Worm (Caenorhabditis elegans) whole organism, early embryonic: Measurements from ENCODE around the gene C14B9.2.

Source experiments
- B0310.2 ChIP-seq: sonication (generic microtip); optimal IDR thresholded peaks from 2 replicates; lab custom pipeline; 2016; ENCODE audit warnings: mild to moderate bottlenecking, missing genetic modification characterization, missing compliant biosample characterization
- F13C5.2 ChIP-seq: sonication (generic microtip); optimal IDR thresholded peaks from 2 replicates; lab custom pipeline; 2017; ENCODE audit warnings: mild to moderate bottlenecking, missing genetic modification characterization, inconsistent platforms, missing compliant biosample characterization
- aly-1 ChIP-seq: sonication (generic microtip); optimal IDR thresholded peaks from 2 replicates; lab custom pipeline; 2016; ENCODE audit warnings: missing genetic modification characterization, missing compliant biosample characterization
- ama-1 ChIP-seq: fragments of 150-350 bp; optimal IDR thresholded peaks from 2 replicates; lab custom pipeline; 2014
- ceh-13 ChIP-seq: fragments of 200-800 bp; sonication (Bioruptor generic); optimal IDR thresholded peaks from 2 replicates; lab custom pipeline; 2018; ENCODE audit warnings: mild to moderate bottlenecking, missing genetic modification characterization, missing compliant biosample characterization
- ceh-36 ChIP-seq: sonication (generic microtip); optimal IDR thresholded peaks from 2 replicates; lab custom pipeline; 2016; ENCODE audit warnings: missing genetic modification characterization, inconsistent platforms, missing compliant biosample characterization
- ets-7 ChIP-seq: sonication (generic microtip); optimal IDR thresholded peaks from 2 replicates; lab custom pipeline; 2016; ENCODE audit warnings: missing genotype, missing genetic modification characterization, missing compliant biosample characterization
- flt-1 ChIP-seq: fragments of 200-800 bp; sonication (Bioruptor generic); IDR thresholded peaks from 2 replicates; pipeline ENCODE4 v1.3.6; 2022; ENCODE audit warnings: missing genetic modification characterization, missing compliant biosample characterization
- hmbx-1 ChIP-seq: sonication (generic microtip); optimal IDR thresholded peaks from 2 replicates; lab custom pipeline; 2016; ENCODE audit warnings: mild to moderate bottlenecking, missing genetic modification characterization, missing compliant biosample characterization
- hmg-4 ChIP-seq: fragments of 200-800 bp; sonication (Bioruptor generic); optimal IDR thresholded peaks from 2 replicates; lab custom pipeline; 2018; ENCODE audit warnings: mild to moderate bottlenecking, missing genetic modification characterization, missing compliant biosample characterization
- hnd-1 ChIP-seq: sonication (generic microtip); optimal IDR thresholded peaks from 2 replicates; lab custom pipeline; 2016; ENCODE audit warnings: missing genetic modification characterization, missing compliant biosample characterization
- pes-1 ChIP-seq: fragments of 200-800 bp; sonication (Bioruptor generic); IDR thresholded peaks from 2 replicates; pipeline ENCODE4 v1.3.6; 2022; ENCODE audit warnings: missing genetic modification reagents, missing genetic modification characterization, missing compliant biosample characterization
- scrt-1 ChIP-seq: fragments of 200-800 bp; sonication (Bioruptor generic); IDR thresholded peaks from 2 replicates; pipeline ENCODE4 v1.3.6; 2022; ENCODE audit warnings: missing genetic modification characterization, missing compliant biosample characterization
- sea-1 ChIP-seq: fragments of 200-800 bp; sonication (Bioruptor generic); conservative IDR thresholded peaks from 2 replicates; pipeline ENCODE4 v1.3.6; 2022; ENCODE audit warnings: missing genetic modification characterization, missing compliant biosample characterization
- tbx-11 ChIP-seq: fragments of 200-800 bp; sonication (Bioruptor generic); IDR thresholded peaks from 2 replicates; pipeline ENCODE4 v1.3.6; 2022; ENCODE audit warnings: missing genetic modification characterization, missing compliant biosample characterization
- tbx-37 ChIP-seq: fragments of 200-800 bp; sonication (Bioruptor generic); conservative IDR thresholded peaks from 2 replicates; pipeline ENCODE4 v1.3.6; 2022; ENCODE audit warnings: missing genetic modification reagents, missing genetic modification characterization, missing compliant biosample characterization
- tra-4 ChIP-seq: sonication (generic microtip); optimal IDR thresholded peaks from 2 replicates; lab custom pipeline; 2017; ENCODE audit warnings: missing genetic modification characterization, missing compliant biosample characterization

C14B9.2 gene

DNA sequence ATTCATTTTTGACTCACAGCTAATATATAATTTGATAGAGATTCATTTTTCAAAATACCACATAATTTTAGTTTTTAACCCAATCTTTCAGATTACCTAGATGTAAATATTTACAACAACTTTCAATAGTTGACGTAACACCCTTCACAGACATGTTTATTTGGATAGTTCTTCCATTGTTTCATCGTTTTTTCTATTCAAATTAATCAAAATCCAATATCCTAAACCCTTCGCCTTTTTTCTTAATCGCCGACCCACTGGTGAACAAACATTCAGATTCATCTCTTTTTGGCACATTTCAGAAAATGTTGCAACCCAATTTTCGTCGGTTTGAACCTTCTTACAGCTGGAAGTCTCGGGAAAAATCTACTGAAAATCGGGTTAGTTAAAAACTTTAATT, 34.4 kb upstream of the C14B9.2 start, which contains the start of gene K06H7.1:
Gene K06H7.1 (plus strand): TSS at position 301 of the 400 bp plus-strand sequence.
- TF ChIP-seq scrt-1 (GFP tag; lab: Robert Waterston, UW) (no peak), ets-7 (tag; lab: Kevin White, UChicago) (no peak), hmbx-1 (tag; lab: Kevin White, UChicago) (no peak), aly-1 (no peak), B0310.2 (tag; lab: Kevin White, UChicago) (no peak), tra-4 (tag; lab: Kevin White, UChicago) (no peak), hnd-1 (no peak), hmg-4 (no peak), tbx-11 (GFP tag; lab: Robert Waterston, UW) (no peak), flt-1 (GFP tag; lab: Robert Waterston, UW) (no peak), tbx-37 (GFP tag; lab: Robert Waterston, UW) (no peak), ceh-36 (tag; lab: Kevin White, UChicago) (no peak), pes-1 (GFP tag; lab: Robert Waterston, UW) (no peak), F13C5.2 (tag; lab: Kevin White, UChicago) (no peak)

DNA sequence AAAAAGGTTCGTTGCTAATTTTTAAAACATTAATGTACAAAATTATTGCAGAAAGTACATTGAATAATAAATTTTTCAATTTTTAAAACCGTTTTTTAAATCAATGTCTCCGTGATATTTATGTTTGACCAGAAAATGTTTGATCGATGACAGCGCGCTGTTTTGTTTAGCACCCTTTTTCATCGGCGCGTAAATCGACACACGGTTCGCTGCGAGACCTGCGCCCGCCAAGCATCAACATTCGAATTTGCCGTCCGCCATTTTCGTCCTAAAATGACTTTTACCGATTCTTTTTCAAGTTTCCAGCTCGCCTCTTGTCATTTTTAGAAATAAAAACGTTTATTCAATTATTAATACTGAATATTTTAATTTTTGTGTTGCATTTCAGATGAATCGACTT, 32.5 kb upstream of the C14B9.2 start, which contains the start of gene plk-1:
Gene plk-1 (plus strand): TSS at position 389 of the 400 bp plus-strand sequence.
- no peak for TF ChIP-seq tbx-37 (GFP tag; lab: Robert Waterston, UW)
- TF ChIP-seq tra-4 (tag; lab: Kevin White, UChicago): no peak
- no peak for TF ChIP-seq hmbx-1 (tag; lab: Kevin White, UChicago)
- no peak for TF ChIP-seq pes-1 (GFP tag; lab: Robert Waterston, UW)
- TF ChIP-seq aly-1: no peak
- TF ChIP-seq tbx-11 (GFP tag; lab: Robert Waterston, UW): no peak
- no peak for TF ChIP-seq ceh-13
- no peak for TF ChIP-seq sea-1 (GFP tag; lab: Robert Waterston, UW)
- no peak for TF ChIP-seq hmg-4
- no peak for TF ChIP-seq ceh-36 (tag; lab: Kevin White, UChicago)
- no peak for TF ChIP-seq ama-1 (lab: Kevin White, UChicago)
- TF ChIP-seq flt-1 (GFP tag; lab: Robert Waterston, UW): no peak
- TF ChIP-seq scrt-1 (GFP tag; lab: Robert Waterston, UW): no peak
- no peak for TF ChIP-seq B0310.2 (tag; lab: Kevin White, UChicago)
- TF ChIP-seq hnd-1: no peak
- no peak for TF ChIP-seq F13C5.2 (tag; lab: Kevin White, UChicago)
- TF ChIP-seq ets-7 (tag; lab: Kevin White, UChicago): no peak

DNA sequence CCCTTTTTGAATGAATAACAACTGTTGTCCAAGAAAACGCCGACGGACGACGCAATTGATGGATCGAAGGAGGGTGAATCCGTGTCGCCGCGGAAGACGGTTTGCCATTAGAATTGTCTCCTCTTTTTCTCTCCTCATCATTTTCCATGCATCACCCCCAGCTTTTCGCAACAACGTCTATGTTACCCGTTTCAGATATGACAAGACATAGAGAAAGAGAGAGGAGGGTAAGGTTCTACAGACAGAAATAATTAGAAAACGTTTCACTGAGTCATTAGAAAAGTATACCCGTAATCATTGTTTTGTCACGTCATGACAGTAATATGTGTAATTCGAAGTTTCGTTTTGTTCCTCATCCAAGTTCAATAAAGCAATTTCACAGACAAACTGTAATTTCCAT, 27.7 kb upstream of the C14B9.2 start:
- TF ChIP-seq ama-1 (lab: Kevin White, UChicago) (no peak), sea-1 (GFP tag; lab: Robert Waterston, UW) (no peak), aly-1 (no peak), hmg-4 (no peak), flt-1 (GFP tag; lab: Robert Waterston, UW) (no peak), tra-4 (tag; lab: Kevin White, UChicago) (no peak), B0310.2 (tag; lab: Kevin White, UChicago) (no peak), pes-1 (GFP tag; lab: Robert Waterston, UW) (no peak), ceh-13 (no peak), hmbx-1 (tag; lab: Kevin White, UChicago) (no peak), F13C5.2 (tag; lab: Kevin White, UChicago) (no peak), ceh-36 (tag; lab: Kevin White, UChicago) (no peak)

DNA sequence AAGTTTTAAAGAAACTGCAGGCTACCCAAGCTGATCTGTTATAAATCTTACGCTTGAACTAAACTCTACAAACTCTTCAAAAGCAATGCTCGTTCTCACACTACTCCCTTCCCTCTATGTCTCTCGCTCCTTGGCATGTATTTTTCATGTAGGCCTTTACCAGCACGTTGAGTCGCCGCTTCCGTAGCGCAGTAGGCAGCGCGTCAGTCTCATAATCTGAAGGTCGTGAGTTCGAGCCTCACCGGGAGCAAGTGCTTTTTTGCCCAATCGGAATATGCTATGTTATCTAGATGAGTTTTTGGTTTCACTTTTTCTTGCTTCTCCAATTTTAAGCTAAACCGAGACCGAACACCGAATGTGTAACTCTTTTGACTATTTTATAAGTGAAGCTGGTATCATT, 27.0 kb upstream of the C14B9.2 start:
- TF ChIP-seq aly-1 (peak; percentile 88), hmbx-1 (tag; lab: Kevin White, UChicago) (peak; percentile 27), ceh-36 (tag; lab: Kevin White, UChicago) (peak; percentile 75), hmg-4 (peak; percentile 92), tbx-11 (GFP tag; lab: Robert Waterston, UW) (peak; percentile 77), ceh-13 (peak; percentile 64), tra-4 (tag; lab: Kevin White, UChicago) (peak; percentile 51), ets-7 (tag; lab: Kevin White, UChicago) (peak; percentile 50), ama-1 (lab: Kevin White, UChicago) (no peak), sea-1 (GFP tag; lab: Robert Waterston, UW) (peak; percentile 88), flt-1 (GFP tag; lab: Robert Waterston, UW) (peak; percentile 86), hnd-1 (peak; percentile 66), B0310.2 (tag; lab: Kevin White, UChicago) (peak; percentile 79), pes-1 (GFP tag; lab: Robert Waterston, UW) (peak; percentile 91), scrt-1 (GFP tag; lab: Robert Waterston, UW) (peak; percentile 88), tbx-37 (GFP tag; lab: Robert Waterston, UW) (peak; percentile 67), F13C5.2 (tag; lab: Kevin White, UChicago) (peak; percentile 80)

DNA sequence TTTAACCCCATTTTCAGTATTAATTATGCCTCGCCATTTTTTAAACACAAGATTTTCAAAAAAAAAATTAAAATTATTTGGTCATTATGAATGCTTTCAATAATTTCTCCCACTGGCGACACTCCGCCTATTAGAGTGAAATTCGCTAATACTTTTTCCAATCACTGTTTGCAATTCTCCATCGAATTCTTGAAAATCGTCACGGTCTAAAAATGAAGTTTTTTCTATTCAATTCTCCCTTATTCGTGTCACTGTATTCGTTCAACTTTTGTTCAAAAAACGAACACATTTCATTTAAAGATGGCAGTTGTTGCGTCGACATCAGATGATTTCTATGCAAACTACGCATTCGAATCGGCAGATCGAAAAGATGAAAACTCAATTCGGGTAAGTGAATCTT, 25.0 kb upstream of the C14B9.2 start, which contains the start of gene C14B9.3:
Gene C14B9.3 (plus strand): TSS at position 301 of the 400 bp plus-strand sequence.
- TF ChIP-seq scrt-1 (GFP tag; lab: Robert Waterston, UW) (no peak), ets-7 (tag; lab: Kevin White, UChicago) (no peak)

DNA sequence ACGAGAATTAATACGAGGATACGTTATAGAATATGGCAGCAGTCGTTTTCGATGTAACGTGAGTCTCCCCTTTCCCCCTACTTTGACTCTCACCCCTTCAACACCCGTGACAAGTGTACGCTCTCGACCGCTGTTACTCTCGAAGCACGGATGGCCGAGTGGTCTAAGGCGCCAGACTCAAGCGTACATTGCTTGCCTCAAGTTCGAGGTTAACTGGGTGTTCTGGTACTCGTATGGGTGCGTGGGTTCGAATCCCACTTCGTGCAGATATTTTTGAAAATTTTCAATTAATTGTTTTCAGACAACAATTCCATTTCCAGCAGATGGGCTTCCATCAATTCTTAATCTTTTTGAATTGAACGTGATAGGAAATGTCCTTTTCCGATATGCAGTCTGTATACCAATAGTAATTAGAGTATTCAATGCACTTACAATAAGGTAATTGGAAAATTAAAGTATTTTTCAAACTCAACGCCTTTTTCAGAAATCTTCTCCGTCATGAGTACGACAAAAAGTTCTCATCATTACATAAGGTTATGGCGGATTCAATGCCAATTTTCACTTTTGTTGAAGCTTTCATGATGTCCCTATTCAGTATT, 23.9 kb upstream of the C14B9.2 start:
- TF ChIP-seq hmbx-1 (tag; lab: Kevin White, UChicago) (peak; percentile 57), pes-1 (GFP tag; lab: Robert Waterston, UW) (peak; percentile 95), sea-1 (GFP tag; lab: Robert Waterston, UW) (peak; percentile 91), ets-7 (tag; lab: Kevin White, UChicago) (peak; percentile 70), ceh-36 (tag; lab: Kevin White, UChicago) (peak; percentile 89), tbx-11 (GFP tag; lab: Robert Waterston, UW) (peak; percentile 89), flt-1 (GFP tag; lab: Robert Waterston, UW) (peak; percentile 93), ceh-13 (peak; percentile 87), tra-4 (tag; lab: Kevin White, UChicago) (peak; percentile 70), aly-1 (peak; percentile 90), tbx-37 (GFP tag; lab: Robert Waterston, UW) (peak; percentile 83), F13C5.2 (tag; lab: Kevin White, UChicago) (peak; percentile 90), ama-1 (lab: Kevin White, UChicago) (no peak), scrt-1 (GFP tag; lab: Robert Waterston, UW) (peak; percentile 89), hnd-1 (peak; percentile 68), hmg-4 (peak; percentile 93), B0310.2 (tag; lab: Kevin White, UChicago) (peak; percentile 90)
